Worm (Caenorhabditis elegans) whole organism, L1 larva: ENCODE measurements around the gene R12C12.5.

ENCODE experiments used
- ama-1 ChIP-seq: fragments of 150-350 bp; optimal IDR thresholded peaks from 2 replicates; lab custom pipeline; 2014
- blmp-1 ChIP-seq: fragments of 150-350 bp; optimal IDR thresholded peaks from 2 replicates; lab custom pipeline; 2014; ENCODE audit warnings: missing biosample characterization, missing genetic modification characterization
- lin-15B ChIP-seq: fragments of 150-350 bp; sonication (generic microtip); optimal IDR thresholded peaks from 3 replicates; lab custom pipeline; 2014; ENCODE audit warnings: missing biosample characterization, missing genetic modification characterization
- nhr-237 ChIP-seq: fragments of 150-350 bp; optimal IDR thresholded peaks from 2 replicates; lab custom pipeline; 2014; ENCODE audit warnings: missing biosample characterization, missing genetic modification characterization
- unc-62 ChIP-seq: fragments of 150-350 bp; optimal IDR thresholded peaks from 2 replicates; lab custom pipeline; 2014; ENCODE audit warnings: missing biosample characterization, missing genetic modification reagents, missing genetic modification characterization
- ztf-11 ChIP-seq, 2 experiments: sonication (generic microtip); optimal IDR thresholded peaks; 2 replicates each; lab custom pipeline; 2016 to 2017; ENCODE audit warnings: missing genetic modification characterization in 2 of 2, missing biosample characterization in 1 of 2, missing compliant biosample characterization in 1 of 2

- TF ChIP-seq ama-1 (no peak), nhr-237 (tag; lab: Kevin White, UChicago) (no peak), blmp-1 (no peak), unc-62 (GFP tag; lab: Kevin White, UChicago) (no peak), lin-15B (tag; lab: Kevin White, UChicago) (no peak), ztf-11 (tag; optimal IDR thresholded peaks at IDR 0.05; lab: Kevin White, UChicago) (no peak)
Measured at ce11 chrII:6031106-6031505, 13.8 kb downstream of the R12C12.5 start, which contains the start of gene frpr-16.
